Worm (Caenorhabditis elegans): ENCODE data around the gene C56E6.7.

The C56E6.7 gene

ce11 chrII:6563238-6563637, 46.9 kb downstream of the C56E6.7 start (continued):
- TF ChIP-seq mdl-1 (tag; optimal IDR thresholded peaks at IDR 0.05) (peak in 1 of 2 experiments; percentile 27), T20F7.1 (GFP tag; optimal IDR thresholded peaks at IDR 0.05) (no peak), daf-19 (GFP tag; conservative IDR thresholded peaks at IDR 0.05) (no peak), spr-1 (tag; optimal IDR thresholded peaks at IDR 0.05) (no peak), ceh-32 (tag; optimal IDR thresholded peaks at IDR 0.05; ENCODE audit: poor library complexity) (no peak), lin-29 (GFP tag; IDR thresholded peaks at IDR 0.05) (no peak), ceh-20 (GFP tag; IDR thresholded peaks at IDR 0.05) (no peak), zip-11 (GFP tag; IDR thresholded peaks at IDR 0.05) (no peak), rbr-2 (tag; optimal IDR thresholded peaks at IDR 0.05) (no peak), Y48G9A.11 (GFP tag; IDR thresholded peaks at IDR 0.05) (no peak), zip-2 (tag; optimal IDR thresholded peaks at IDR 0.05) (no peak), Y5F2A.4 (GFP tag; optimal IDR thresholded peaks at IDR 0.05) (no peak), snpc-1.2 (GFP tag; IDR thresholded peaks at IDR 0.05) (no peak), nhr-25 (tag; optimal IDR thresholded peaks at IDR 0.05; ENCODE audit: borderline replicate concordance, insufficient read depth) (no peak), skn-1 (tag; optimal IDR thresholded peaks at IDR 0.05) (no peak), zfp-3 (GFP tag; conservative IDR thresholded peaks at IDR 0.05) (no peak), gei-8 (GFP tag; optimal IDR thresholded peaks at IDR 0.05) (no peak), T26A8.4 (GFP tag; IDR thresholded peaks at IDR 0.05) (peak; percentile 35; the same call in 1 of the 2 replicates), zag-1 (tag; optimal IDR thresholded peaks at IDR 0.05) (no peak), Y105C5A.15 (GFP tag; IDR thresholded peaks at IDR 0.05) (no peak), jun-1 (tag; optimal IDR thresholded peaks at IDR 0.05) (no peak), arid-1 (GFP tag; conservative IDR thresholded peaks at IDR 0.05) (no peak), dve-1 (tag; optimal IDR thresholded peaks at IDR 0.05; ENCODE audit: insufficient read depth) (peak; percentile 43), hmg-1.1 (GFP tag; IDR thresholded peaks at IDR 0.05) (peak; percentile 78), nhr-28 (tag; optimal IDR thresholded peaks at IDR 0.05) (no peak), tra-1 (GFP tag; IDR thresholded peaks at IDR 0.05) (no peak), nhr-10 (tag; optimal IDR thresholded peaks at IDR 0.05) (no peak), nhr-42 (GFP tag; IDR thresholded peaks at IDR 0.05) (no peak), mep-1 (tag; optimal IDR thresholded peaks at IDR 0.05) (peak; percentile 53), ama-1 (optimal IDR thresholded peaks at IDR 0.05) (no peak), R02D3.7 (tag; optimal IDR thresholded peaks at IDR 0.05) (no peak), F49E8.2 (tag; optimal IDR thresholded peaks at IDR 0.05; ENCODE audit: borderline replicate concordance) (no peak), ceh-44 (GFP tag; IDR thresholded peaks at IDR 0.05) (no peak), ceh-28 (tag; optimal IDR thresholded peaks at IDR 0.05) (no peak), lir-3 (tag; optimal IDR thresholded peaks at IDR 0.05) (no peak), egl-43 (GFP tag; IDR thresholded peaks at IDR 0.05) (no peak), dmd-9 (GFP tag; IDR thresholded peaks at IDR 0.05) (no peak), mes-2 (tag; optimal IDR thresholded peaks at IDR 0.05; ENCODE audit: poor library complexity, severe bottlenecking) (peak; percentile 31), F44E2.7 (GFP tag; IDR thresholded peaks at IDR 0.05) (no peak), pqm-1 (tag; optimal IDR thresholded peaks at IDR 0.05) (no peak), daf-8 (GFP tag; IDR thresholded peaks at IDR 0.05) (no peak), fos-1 (tag; optimal IDR thresholded peaks at IDR 0.05) (no peak), nhr-48 (tag; optimal IDR thresholded peaks at IDR 0.05) (no peak), daf-12 (tag; optimal IDR thresholded peaks at IDR 0.05) (no peak), hlh-11 (tag; optimal IDR thresholded peaks at IDR 0.05) (peak; percentile 72), daf-16 (GFP tag; optimal IDR thresholded peaks at IDR 0.05) (no peak), daf-16 (tag; optimal IDR thresholded peaks at IDR 0.05) (peak; percentile 22), ZK546.5 (tag; optimal IDR thresholded peaks at IDR 0.05) (no peak), ceh-62 (tag; optimal IDR thresholded peaks at IDR 0.05) (no peak), ctbp-1 (GFP tag; IDR thresholded peaks at IDR 0.05) (peak; percentile 49; the same call in 1 of the 2 replicates), lin-13 (GFP tag; optimal IDR thresholded peaks at IDR 0.05) (no peak), hif-1 (tag; optimal IDR thresholded peaks at IDR 0.05) (peak in 1 of 2 experiments; percentile 7)
